Worm (Caenorhabditis elegans) whole organism, L3 larva: Measurements from ENCODE around the gene rsa-2.

ENCODE experiments used
- aly-2 ChIP-seq: fragments of 150-350 bp; optimal IDR thresholded peaks from 2 replicates; lab custom pipeline; 2014; ENCODE audit warnings: missing biosample characterization, missing genetic modification characterization
- ama-1 ChIP-seq: fragments of 150-350 bp; optimal IDR thresholded peaks from 2 replicates; lab custom pipeline; 2018
- ceh-16 ChIP-seq: sonication (generic microtip); optimal IDR thresholded peaks from 2 replicates; lab custom pipeline; 2017; ENCODE audit warnings: missing biosample characterization, missing genetic modification characterization
- nhr-237 ChIP-seq: fragments of 150-350 bp; optimal IDR thresholded peaks from 2 replicates; lab custom pipeline; 2014; ENCODE audit warnings: missing biosample characterization, missing genetic modification characterization
- skn-1 ChIP-seq: fragments of 150-350 bp; optimal IDR thresholded peaks from 2 replicates; lab custom pipeline; 2014; ENCODE audit warnings: missing biosample characterization, missing genetic modification characterization
- snpc-4 ChIP-seq: fragments of 150-350 bp; optimal IDR thresholded peaks from 2 replicates; lab custom pipeline; 2014; ENCODE audit warnings: missing biosample characterization, missing genetic modification characterization
- unc-39 ChIP-seq: sonication (generic microtip); optimal IDR thresholded peaks from 4 replicates; lab custom pipeline; 2017; ENCODE audit warnings: missing biosample characterization, missing genetic modification characterization
- unc-62 ChIP-seq: fragments of 150-350 bp; sonication (generic microtip); optimal IDR thresholded peaks from 4 replicates; lab custom pipeline; 2014; ENCODE audit warnings: missing biosample characterization, missing genetic modification reagents, missing genetic modification characterization
- ztf-11 ChIP-seq: fragments of 150-350 bp; optimal IDR thresholded peaks from 2 replicates; lab custom pipeline; 2014; ENCODE audit warnings: missing biosample characterization, missing genetic modification characterization
- ztf-4 ChIP-seq: fragments of 150-350 bp; optimal IDR thresholded peaks from 2 replicates; lab custom pipeline; 2014; ENCODE audit warnings: missing biosample characterization, missing genetic modification characterization

DNA sequence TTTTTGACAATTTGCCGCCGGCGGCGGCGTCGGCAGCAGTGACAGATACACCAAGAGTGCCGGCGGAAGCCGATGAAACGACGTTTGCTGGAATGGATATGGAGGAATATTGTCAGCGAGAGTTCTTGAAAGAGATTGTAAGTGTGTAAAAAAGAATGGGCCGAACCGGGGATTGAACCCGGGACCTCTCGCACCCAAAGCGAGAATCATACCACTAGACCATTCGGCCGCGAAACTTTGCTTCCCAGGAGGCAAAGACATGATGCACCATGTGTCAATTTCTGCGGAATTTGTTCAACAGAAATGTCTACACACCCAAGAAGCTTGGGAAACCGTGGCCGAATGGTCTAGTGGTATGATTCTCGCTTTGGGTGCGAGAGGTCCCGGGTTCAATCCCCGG, 3.4 kb downstream of the rsa-2 start:
- TF ChIP-seq ama-1 (lab: Kevin White, UChicago) (no peak), aly-2 (tag; lab: Kevin White, UChicago) (peak; percentile 22), unc-62 (GFP tag; lab: Kevin White, UChicago) (no peak), nhr-237 (no peak), snpc-4 (peak; percentile 71), ztf-11 (no peak), unc-39 (tag; lab: Kevin White, UChicago) (no peak), skn-1 (tag; lab: Kevin White, UChicago) (peak; percentile 84), ceh-16 (tag; lab: Kevin White, UChicago) (peak; percentile 25), ztf-4 (tag; lab: Kevin White, UChicago) (no peak)
